Worm (Caenorhabditis elegans) whole organism, L3 larva: ENCODE results near the gene str-143.

Source experiments
- elt-1 ChIP-seq: fragments of 150-350 bp; optimal IDR thresholded peaks from 2 replicates; lab custom pipeline; 2014; ENCODE audit warnings: missing biosample characterization, missing genetic modification characterization
- fkh-10 ChIP-seq: sonication (generic microtip); optimal IDR thresholded peaks from 2 replicates; lab custom pipeline; 2017; ENCODE audit warnings: missing biosample characterization, missing genetic modification reagents, missing genetic modification characterization
- fos-1 ChIP-seq: fragments of 150-350 bp; optimal IDR thresholded peaks from 2 replicates; lab custom pipeline; 2014; ENCODE audit warnings: missing biosample characterization, missing genetic modification characterization
- nhr-11 ChIP-seq: fragments of 150-350 bp; optimal IDR thresholded peaks from 2 replicates; lab custom pipeline; 2014; ENCODE audit warnings: missing biosample characterization, missing genetic modification characterization
- nhr-12 ChIP-seq: fragments of 150-350 bp; optimal IDR thresholded peaks from 2 replicates; lab custom pipeline; 2014; ENCODE audit warnings: missing biosample characterization, missing genetic modification characterization
- nhr-237 ChIP-seq: fragments of 150-350 bp; optimal IDR thresholded peaks from 2 replicates; lab custom pipeline; 2014; ENCODE audit warnings: missing biosample characterization, missing genetic modification characterization
- skn-1 ChIP-seq: fragments of 150-350 bp; optimal IDR thresholded peaks from 2 replicates; lab custom pipeline; 2014; ENCODE audit warnings: missing biosample characterization, missing genetic modification characterization
- unc-62 ChIP-seq: fragments of 150-350 bp; sonication (generic microtip); optimal IDR thresholded peaks from 4 replicates; lab custom pipeline; 2014; ENCODE audit warnings: missing biosample characterization, missing genetic modification reagents, missing genetic modification characterization

ce11 chrV:8114542-8114941 is 45.0 kb upstream of the str-143 start:
- no peak for TF ChIP-seq unc-62 (GFP tag; lab: Kevin White, UChicago)
- TF ChIP-seq skn-1 (tag; lab: Kevin White, UChicago) = no peak
- TF ChIP-seq nhr-12 (tag; lab: Kevin White, UChicago) = no peak
- no peak for TF ChIP-seq elt-1
- TF ChIP-seq fkh-10 = no peak
- TF ChIP-seq nhr-11 (tag; lab: Kevin White, UChicago) = no peak
- TF ChIP-seq nhr-237 (tag; lab: Kevin White, UChicago) = no peak
- TF ChIP-seq fos-1 (tag; lab: Kevin White, UChicago) = no peak
